Worm (Caenorhabditis elegans): Measurements from ENCODE around the gene gpx-7.

The gpx-7 gene

DNA sequence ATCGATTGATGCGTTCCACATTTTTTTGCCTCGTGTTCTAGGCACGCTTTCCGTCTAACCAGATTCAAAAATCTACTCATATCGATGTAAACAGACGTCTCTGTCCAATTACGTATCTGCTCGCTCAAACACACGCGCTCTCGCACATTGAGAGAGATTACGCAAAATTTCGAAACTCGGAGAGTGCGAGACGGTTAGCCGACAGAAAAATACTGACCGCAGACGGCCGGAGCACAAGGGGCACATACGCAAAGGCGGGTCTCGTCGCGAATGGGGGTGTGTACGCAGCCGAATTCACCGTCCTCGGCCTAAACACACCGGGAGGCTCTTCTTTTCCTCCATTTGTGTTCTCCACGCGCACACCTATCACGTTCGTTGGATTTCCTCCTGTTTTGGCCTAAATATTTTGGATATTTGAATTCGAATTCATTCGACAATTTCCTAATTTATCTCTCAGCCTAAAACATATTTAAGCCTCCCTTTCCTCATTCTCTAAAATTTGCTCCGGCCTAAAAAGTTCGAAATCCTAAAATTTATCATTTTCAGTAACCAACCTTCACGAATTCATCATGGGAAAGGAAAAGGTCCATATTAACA lies 23.6 kb upstream of the gpx-7 start, which contains the start of gene eef-1A.2 (continued):
- peak; percentile 93 for TF ChIP-seq ctbp-1 (GFP tag; IDR thresholded peaks at IDR 0.05)
- peak; percentile 90 for TF ChIP-seq F37D6.2 (tag; optimal IDR thresholded peaks at IDR 0.05)
- TF ChIP-seq dpl-1 (GFP tag; optimal IDR thresholded peaks at IDR 0.05), result peak; percentile 67
- TF ChIP-seq ZK337.2 (GFP tag; IDR thresholded peaks at IDR 0.05), result no peak
- TF ChIP-seq mdt-29 (GFP tag; IDR thresholded peaks at IDR 0.05), result peak; percentile 86
- no peak for TF ChIP-seq tag-97 (GFP tag; IDR thresholded peaks at IDR 0.05)
- peak; percentile 73 for TF ChIP-seq duxl-1 (tag; optimal IDR thresholded peaks at IDR 0.05; ENCODE audit: poor library complexity)
- TF ChIP-seq lin-13 (GFP tag; optimal IDR thresholded peaks at IDR 0.05), result peak; percentile 89
- peak; percentile 98 for TF ChIP-seq hlh-11 (tag; optimal IDR thresholded peaks at IDR 0.05)
- peak; percentile 89 for TF ChIP-seq T26A8.4 (GFP tag; IDR thresholded peaks at IDR 0.05)
- peak; percentile 11 for TF ChIP-seq Y5F2A.4 (GFP tag; optimal IDR thresholded peaks at IDR 0.05)

- TF ChIP-seq aha-1 (tag) (peak; percentile 91), pqm-1 (tag; optimal IDR thresholded peaks at IDR 0.05) (no peak), unc-62 (GFP tag; optimal IDR thresholded peaks at IDR 0.05 in 1 of 2) (peak in 1 of 2 experiments; percentile 75), unc-62 (tag; optimal IDR thresholded peaks at IDR 0.05) (no peak)
Observed at ce11 chrX:7817555-7817954, 18.0 kb upstream of the gpx-7 start.

- TF ChIP-seq lin-13 (GFP tag; optimal IDR thresholded peaks at IDR 0.05), result no peak
- TF ChIP-seq lsy-2 (tag; optimal IDR thresholded peaks at IDR 0.05), result no peak
- TF ChIP-seq unc-130 (GFP tag; optimal IDR thresholded peaks at IDR 0.05), result no peak
- no peak for TF ChIP-seq mdt-29 (GFP tag; IDR thresholded peaks at IDR 0.05)
- no peak for TF ChIP-seq nhr-41 (GFP tag; IDR thresholded peaks at IDR 0.05)
- no peak for TF ChIP-seq ceh-62 (tag; optimal IDR thresholded peaks at IDR 0.05)
- TF ChIP-seq daf-16 (GFP tag; optimal IDR thresholded peaks at IDR 0.05), result no peak
- TF ChIP-seq daf-16 (tag; optimal IDR thresholded peaks at IDR 0.05), result no peak
- TF ChIP-seq mxl-3 (GFP tag; optimal IDR thresholded peaks at IDR 0.05), result no peak
- no peak for TF ChIP-seq egl-27 (tag; optimal IDR thresholded peaks at IDR 0.05)
- TF ChIP-seq zfp-2 (tag; optimal IDR thresholded peaks at IDR 0.05), result no peak
- no peak for TF ChIP-seq Y105C5A.15 (GFP tag; IDR thresholded peaks at IDR 0.05)
Observed at ce11 chrX:7816434-7816974, 16.9 kb upstream of the gpx-7 start, which contains the start of the genes sek-1 and R03G5.6. Gene sek-1 (plus strand): TSS chrX:7816734. Gene R03G5.6 (minus strand): TSS chrX:7816924.

ce11 chrX:7815230-7815629 lies 15.7 kb upstream of the gpx-7 start:
- no peak for TF ChIP-seq Y5F2A.4 (GFP tag; optimal IDR thresholded peaks at IDR 0.05)
- peak; percentile 65 for TF ChIP-seq aha-1 (tag)

DNA sequence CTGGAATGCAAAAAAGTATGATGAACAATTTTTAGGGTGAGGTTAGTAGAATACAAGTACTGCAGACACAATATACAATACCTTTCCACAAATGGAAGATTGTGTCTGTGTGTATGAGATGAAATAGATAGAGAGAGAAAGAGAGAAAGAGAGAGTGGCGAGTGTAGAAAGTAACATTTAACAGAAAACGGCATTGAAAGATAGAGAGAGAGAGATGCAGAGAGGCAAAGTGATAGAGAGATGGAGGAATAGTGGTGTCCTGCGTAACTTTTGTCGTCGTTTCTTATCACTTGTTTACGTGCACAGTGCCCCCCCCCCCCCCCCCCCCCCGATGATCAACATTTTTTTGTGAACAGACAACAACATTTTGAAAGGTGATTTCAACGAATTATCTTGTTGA lies 15.2 kb upstream of the gpx-7 start:
- no peak for TF ChIP-seq dmd-9 (GFP tag; IDR thresholded peaks at IDR 0.05)
- no peak for TF ChIP-seq nhr-11 (tag; optimal IDR thresholded peaks at IDR 0.05)
- TF ChIP-seq Y48G9A.11 (GFP tag; IDR thresholded peaks at IDR 0.05), result no peak
- peak; percentile 76 for TF ChIP-seq dmd-6 (GFP tag; IDR thresholded peaks at IDR 0.05)
- no peak for TF ChIP-seq ceh-32 (tag; optimal IDR thresholded peaks at IDR 0.05; ENCODE audit: poor library complexity)
- TF ChIP-seq ceh-20 (GFP tag; IDR thresholded peaks at IDR 0.05), result no peak
- TF ChIP-seq egl-27 (tag; optimal IDR thresholded peaks at IDR 0.05), result no peak
- TF ChIP-seq ztf-7 (tag; optimal IDR thresholded peaks at IDR 0.05), result peak; percentile 21
- no peak for TF ChIP-seq lin-13 (GFP tag; optimal IDR thresholded peaks at IDR 0.05)
- TF ChIP-seq pha-4 (GFP tag; IDR thresholded peaks at IDR 0.05), result peak; percentile 45; the same call in 1 of the 2 replicates
- no peak for TF ChIP-seq pha-4 (tag; optimal IDR thresholded peaks at IDR 0.05)
- TF ChIP-seq lin-38 (GFP tag; IDR thresholded peaks at IDR 0.05), result no peak
- TF ChIP-seq lin-39 (tag; optimal IDR thresholded peaks at IDR 0.05), result no peak
- TF ChIP-seq hmg-1.1 (GFP tag; IDR thresholded peaks at IDR 0.05), result peak; percentile 56
- no peak for TF ChIP-seq nhr-41 (GFP tag; IDR thresholded peaks at IDR 0.05)
- no peak for TF ChIP-seq daf-19 (GFP tag; conservative IDR thresholded peaks at IDR 0.05)
- TF ChIP-seq fkh-10 (GFP tag; optimal IDR thresholded peaks at IDR 0.05), result no peak
- no peak for TF ChIP-seq vab-7 (GFP tag; IDR thresholded peaks at IDR 0.05)
- TF ChIP-seq ceh-82 (tag; optimal IDR thresholded peaks at IDR 0.05), result no peak
- TF ChIP-seq F49E8.2 (tag; optimal IDR thresholded peaks at IDR 0.05; ENCODE audit: borderline replicate concordance), result no peak
- no peak for TF ChIP-seq T26A8.4 (GFP tag; IDR thresholded peaks at IDR 0.05)
- no peak for TF ChIP-seq madf-9 (GFP tag; conservative IDR thresholded peaks at IDR 0.05)
- TF ChIP-seq ctbp-1 (GFP tag; IDR thresholded peaks at IDR 0.05), result no peak
- peak; percentile 86 for TF ChIP-seq hlh-11 (tag; optimal IDR thresholded peaks at IDR 0.05)
- no peak for TF ChIP-seq jun-1 (tag; optimal IDR thresholded peaks at IDR 0.05)
